Fruit fly (Drosophila melanogaster) whole organism, embryonic: ENCODE results near the gene CG15764.

ENCODE experiments used
- Antp ChIP-seq: fragments of 200-800 bp; sonication (Bioruptor generic); optimal IDR thresholded peaks from 3 replicates; lab custom pipeline; 2016; ENCODE audit warnings: missing biosample characterization, missing genetic modification characterization
- Asciz ChIP-seq: fragments of 200-800 bp; sonication (Bioruptor generic); optimal IDR thresholded peaks from 2 replicates; lab custom pipeline; 2017; ENCODE audit warnings: missing biosample characterization, mild to moderate bottlenecking, missing genetic modification characterization, missing genetic modification reagents
- BtbVII ChIP-seq: fragments of 200-800 bp; sonication (Bioruptor generic); optimal IDR thresholded peaks from 3 replicates; lab custom pipeline; 2017; ENCODE audit warnings: missing biosample characterization, mild to moderate bottlenecking, missing genetic modification characterization
- CG10209 ChIP-seq: fragments of 200-800 bp; sonication (Bioruptor generic); optimal IDR thresholded peaks from 3 replicates; lab custom pipeline; 2017; ENCODE audit warnings: missing biosample characterization, mild to moderate bottlenecking, missing genetic modification characterization, missing genetic modification reagents
- CG10274 ChIP-seq: fragments of 200-800 bp; sonication (Bioruptor generic); optimal IDR thresholded peaks from 3 replicates; lab custom pipeline; 2017; ENCODE audit warnings: missing biosample characterization, mild to moderate bottlenecking, missing genetic modification characterization
- CG13296 ChIP-seq: fragments of 200-800 bp; sonication (Bioruptor generic); optimal IDR thresholded peaks from 3 replicates; lab custom pipeline; 2018; ENCODE audit warnings: missing biosample characterization, mild to moderate bottlenecking, missing genetic modification characterization
- CG13775 ChIP-seq: fragments of 200-800 bp; sonication (Bioruptor generic); optimal IDR thresholded peaks from 3 replicates; lab custom pipeline; 2017; ENCODE audit warnings: missing biosample characterization, mild to moderate bottlenecking, missing genetic modification characterization
- CG14441 ChIP-seq: fragments of 200-800 bp; sonication (Bioruptor generic); IDR thresholded peaks from 2 replicates; pipeline ENCODE4 v1.3.6; 2022; ENCODE audit warnings: missing biosample characterization, missing genetic modification characterization
- CG14710 ChIP-seq: fragments of 200-800 bp; sonication (Bioruptor generic); optimal IDR thresholded peaks from 3 replicates; lab custom pipeline; 2019; ENCODE audit warnings: missing biosample characterization, mild to moderate bottlenecking, missing genetic modification characterization, moderate library complexity
- CG14860 ChIP-seq: fragments of 200-800 bp; sonication (Bioruptor generic); IDR thresholded peaks from 3 replicates; pipeline ENCODE4 v1.3.6; 2022; ENCODE audit warnings: missing biosample characterization, missing genetic modification characterization; ENCODE audit not compliant: partially characterized antibody
- CG15514 ChIP-seq: fragments of 200-800 bp; sonication (Bioruptor generic); optimal IDR thresholded peaks from 3 replicates; lab custom pipeline; 2017; ENCODE audit warnings: missing biosample characterization, missing genetic modification characterization, mild to moderate bottlenecking, moderate library complexity, missing genetic modification reagents
- CG16779 ChIP-seq: fragments of 200-800 bp; sonication (Bioruptor generic); IDR thresholded peaks from 2 replicates; pipeline ENCODE4 v1.3.6; 2022; ENCODE audit warnings: missing biosample characterization, missing genetic modification characterization
- CG18599 ChIP-seq: fragments of 200-800 bp; sonication (Bioruptor generic); optimal IDR thresholded peaks from 3 replicates; lab custom pipeline; 2017; ENCODE audit warnings: missing biosample characterization, missing genetic modification characterization, mild to moderate bottlenecking, moderate library complexity, missing genetic modification reagents
- CG18764 ChIP-seq: fragments of 200-800 bp; sonication (Bioruptor generic); optimal IDR thresholded peaks from 3 replicates; lab custom pipeline; 2016; ENCODE audit warnings: missing biosample characterization, missing genetic modification characterization
- CG30403 ChIP-seq: fragments of 200-800 bp; sonication (Bioruptor generic); optimal IDR thresholded peaks from 3 replicates; lab custom pipeline; 2016; ENCODE audit warnings: missing biosample characterization, missing genetic modification characterization
- CG4404 ChIP-seq: fragments of 200-800 bp; sonication (Bioruptor generic); IDR thresholded peaks from 2 replicates; pipeline ENCODE4 v1.3.6; 2022; ENCODE audit warnings: missing biosample characterization, missing genetic modification characterization
- CG7745 ChIP-seq: fragments of 200-800 bp; sonication (Bioruptor generic); optimal IDR thresholded peaks from 2 replicates; lab custom pipeline; 2018; ENCODE audit warnings: missing biosample characterization, mild to moderate bottlenecking, missing genetic modification characterization, moderate library complexity
- CG7786 ChIP-seq: fragments of 200-800 bp; sonication (Bioruptor generic); optimal IDR thresholded peaks from 2 replicates; lab custom pipeline; 2016; ENCODE audit warnings: missing biosample characterization, missing genetic modification characterization
- CG8281 ChIP-seq: fragments of 200-800 bp; sonication (Bioruptor generic); optimal IDR thresholded peaks from 2 replicates; lab custom pipeline; 2018; ENCODE audit warnings: missing biosample characterization, mild to moderate bottlenecking, missing genetic modification characterization, moderate library complexity
- CG8290 ChIP-seq, 3 experiments: fragments of 200-800 bp; sonication (Bioruptor generic); optimal IDR thresholded peaks; 2 replicates each; lab custom pipeline; 2016 to 2019; ENCODE audit warnings: missing biosample characterization in 3 of 3, missing genetic modification characterization in 3 of 3, mild to moderate bottlenecking in 2 of 3, moderate library complexity in 1 of 3
- CG8924 ChIP-seq: fragments of 200-800 bp; optimal IDR thresholded peaks from 3 replicates; lab custom pipeline; 2019; ENCODE audit warnings: missing biosample characterization, mild to moderate bottlenecking, missing genetic modification characterization, moderate library complexity
- CG9609 ChIP-seq: fragments of 200-800 bp; sonication (Bioruptor generic); optimal IDR thresholded peaks from 3 replicates; lab custom pipeline; 2016; ENCODE audit warnings: missing biosample characterization, missing genetic modification characterization
- CG9876 ChIP-seq: fragments of 200-800 bp; sonication (Bioruptor generic); optimal IDR thresholded peaks from 2 replicates; lab custom pipeline; 2016; ENCODE audit warnings: missing biosample characterization, missing genetic modification characterization
- CkIIα-i1 ChIP-seq: fragments of 200-800 bp; sonication (Bioruptor generic); IDR thresholded peaks from 2 replicates; pipeline ENCODE4 v1.3.6; 2022; ENCODE audit warnings: missing biosample characterization, missing genetic modification characterization
- Deaf1 ChIP-seq: fragments of 200-800 bp; optimal IDR thresholded peaks from 3 replicates; lab custom pipeline; 2019; ENCODE audit warnings: missing biosample characterization, mild to moderate bottlenecking, missing genetic modification characterization, moderate library complexity
- Dfd ChIP-seq, 2 experiments: fragments of >200 bp; optimal IDR thresholded peaks; 2 replicates each; lab custom pipeline; 2017; ENCODE audit warnings: missing biosample characterization in 2 of 2, missing genetic modification characterization in 2 of 2
- Dip3 ChIP-seq: fragments of 200-800 bp; sonication (Bioruptor generic); optimal IDR thresholded peaks from 3 replicates; lab custom pipeline; 2016; ENCODE audit warnings: missing biosample characterization, missing genetic modification characterization
- Dll ChIP-seq: fragments of 200-800 bp; sonication (Bioruptor generic); IDR thresholded peaks from 4 replicates; pipeline ENCODE4 v1.3.6; 2022; ENCODE audit warnings: missing biosample characterization, missing genetic modification characterization; ENCODE audit not compliant: partially characterized antibody
- H15 ChIP-seq: fragments of 200-800 bp; sonication (Bioruptor generic); IDR thresholded peaks from 3 replicates; pipeline ENCODE4 v1.3.6; 2022; ENCODE audit warnings: missing biosample characterization, missing genetic modification characterization
- HHEX ChIP-seq: fragments of 200-800 bp; sonication (Bioruptor generic); optimal IDR thresholded peaks from 3 replicates; lab custom pipeline; 2017; ENCODE audit warnings: missing biosample characterization, mild to moderate bottlenecking, missing genetic modification characterization, missing genetic modification reagents
- HLH3B ChIP-seq: fragments of 200-800 bp; sonication (Bioruptor generic); IDR thresholded peaks from 2 replicates; pipeline ENCODE4 v1.3.6; 2022; ENCODE audit warnings: missing biosample characterization, missing genetic modification characterization
- Hey ChIP-seq: fragments of 200-800 bp; sonication (Bioruptor generic); optimal IDR thresholded peaks from 3 replicates; lab custom pipeline; 2018; ENCODE audit warnings: missing biosample characterization, mild to moderate bottlenecking, missing genetic modification characterization
- Hr78 ChIP-seq, 2 experiments: fragments of 200-800 bp in 1 of 2; fragments of >200 bp in 1 of 2; sonication (Bioruptor generic) in 1 of 2; optimal IDR thresholded peaks; 2 replicates each; lab custom pipeline; 2017 to 2019; ENCODE audit warnings: missing biosample characterization in 2 of 2, missing genetic modification characterization in 2 of 2, mild to moderate bottlenecking in 1 of 2, moderate library complexity in 1 of 2
- MBD-R2 ChIP-seq: fragments of 200-800 bp; sonication (Bioruptor generic); IDR thresholded peaks from 2 replicates; pipeline ENCODE4 v1.3.6; 2022; ENCODE audit warnings: missing biosample characterization, missing genetic modification characterization
- Neu2 ChIP-seq: fragments of 200-800 bp; sonication (Bioruptor generic); optimal IDR thresholded peaks from 3 replicates; lab custom pipeline; 2016; ENCODE audit warnings: missing biosample characterization, missing genetic modification characterization, borderline replicate concordance
- Scr ChIP-seq: fragments of 200-800 bp; sonication (Bioruptor generic); IDR thresholded peaks from 2 replicates; pipeline ENCODE4 v1.3.6; 2022; ENCODE audit warnings: missing biosample characterization, missing genetic modification characterization; ENCODE audit not compliant: partially characterized antibody
- Xbp1 ChIP-seq: fragments of 200-800 bp; sonication (Bioruptor generic); optimal IDR thresholded peaks from 3 replicates; lab custom pipeline; 2016; ENCODE audit warnings: missing biosample characterization, mild to moderate bottlenecking, missing genetic modification characterization
- ara ChIP-seq: fragments of 200-800 bp; sonication (Bioruptor generic); IDR thresholded peaks from 2 replicates; pipeline ENCODE4 v1.3.6; 2022; ENCODE audit warnings: missing biosample characterization, missing genetic modification characterization
- ato ChIP-seq: fragments of 200-800 bp; sonication (Bioruptor generic); IDR thresholded peaks from 2 replicates; pipeline ENCODE4 v1.3.6; 2022; ENCODE audit warnings: missing biosample characterization, missing genetic modification characterization; ENCODE audit not compliant: partially characterized antibody
- btn ChIP-seq: fragments of 200-800 bp; sonication (Bioruptor generic); optimal IDR thresholded peaks from 2 replicates; lab custom pipeline; 2016; ENCODE audit warnings: missing biosample characterization, missing genetic modification characterization
- cas ChIP-seq: fragments of 200-800 bp; sonication (Bioruptor generic); IDR thresholded peaks from 2 replicates; pipeline ENCODE4 v1.3.6; 2022; ENCODE audit warnings: missing biosample characterization, missing genetic modification characterization
- disco-r ChIP-seq: fragments of 200-800 bp; sonication (Bioruptor generic); optimal IDR thresholded peaks from 2 replicates; lab custom pipeline; 2016; ENCODE audit warnings: missing biosample characterization, missing genetic modification characterization
- esg ChIP-seq: fragments of 200-800 bp; sonication (Bioruptor generic); conservative IDR thresholded peaks from 2 replicates; pipeline ENCODE4 v1.3.6; 2022; ENCODE audit warnings: missing biosample characterization, missing genetic modification characterization
- lab ChIP-seq: fragments of 200-800 bp; sonication (Bioruptor generic); optimal IDR thresholded peaks from 3 replicates; lab custom pipeline; 2017; ENCODE audit warnings: missing biosample characterization, missing genetic modification characterization, mild to moderate bottlenecking, moderate library complexity, missing genetic modification reagents
- repo ChIP-seq: fragments of 200-800 bp; sonication (Bioruptor generic); optimal IDR thresholded peaks from 2 replicates; lab custom pipeline; 2016; ENCODE audit warnings: missing biosample characterization, missing genetic modification characterization
- rib ChIP-seq: fragments of 200-800 bp; sonication (Bioruptor generic); IDR thresholded peaks from 2 replicates; pipeline ENCODE4 v1.3.6; 2022; ENCODE audit warnings: missing biosample characterization, missing genetic modification characterization
- ttk ChIP-seq: fragments of 200-800 bp; sonication (Bioruptor generic); IDR thresholded peaks from 2 replicates; pipeline ENCODE4 v2.1.2; 2022; ENCODE audit warnings: missing biosample characterization, missing genetic modification characterization
- tx ChIP-seq: fragments of 200-800 bp; sonication (Bioruptor generic); optimal IDR thresholded peaks from 2 replicates; lab custom pipeline; 2016; ENCODE audit warnings: missing biosample characterization, missing genetic modification characterization
- usp ChIP-seq: fragments of >200 bp; optimal IDR thresholded peaks from 2 replicates; lab custom pipeline; 2017; ENCODE audit warnings: missing biosample characterization, missing genetic modification characterization
- vvl ChIP-seq: fragments of 200-800 bp; sonication (Bioruptor generic); IDR thresholded peaks from 2 replicates; pipeline ENCODE4 v1.3.6; 2022; ENCODE audit warnings: missing biosample characterization, missing genetic modification characterization
- wor ChIP-seq: fragments of 200-800 bp; sonication (Bioruptor generic); IDR thresholded peaks from 2 replicates; pipeline ENCODE4 v1.3.6; 2022; ENCODE audit warnings: missing biosample characterization, missing genetic modification characterization

The CG15764 gene

DNA sequence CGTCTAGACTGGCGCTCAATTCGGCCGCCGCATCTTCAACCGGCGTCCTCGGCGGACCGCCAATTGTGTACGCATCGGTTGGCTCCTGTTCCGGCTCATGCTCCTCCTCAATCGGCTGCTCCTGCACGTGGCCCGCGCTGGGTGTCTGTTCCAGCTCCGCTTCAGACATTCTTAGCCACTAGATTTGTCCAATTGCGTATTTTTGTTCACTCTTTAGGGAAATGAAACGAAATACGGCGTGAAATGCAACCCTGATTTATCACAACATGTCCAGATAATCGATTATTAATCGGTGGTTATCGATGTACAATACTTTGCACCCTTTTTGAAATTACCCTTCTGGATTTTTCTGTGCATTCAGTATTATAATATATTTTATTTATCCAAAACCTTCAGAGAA is 7.7 kb downstream of the CG15764 start, which contains the start of gene mof (continued):
- TF ChIP-seq CG4404 (GFP tag; lab: Robert Waterston, UW) (no peak), CG18599 (GFP tag; lab: Kevin White, UChicago) (no peak), CG10274 (no peak), Hey (tag; lab: Kevin White, UChicago) (no peak), CG14710 (tag; lab: Kevin White, UChicago) (peak; percentile 3), Asciz (GFP tag; lab: Kevin White, UChicago) (no peak), ttk (GFP tag; lab: Robert Waterston, UW) (no peak), H15 (no peak), Dll (GFP tag; lab: Robert Waterston, UW) (peak; percentile 74), lab (no peak), cas (GFP tag; lab: Robert Waterston, UW) (no peak), Dip3 (no peak), BtbVII (GFP tag; lab: Kevin White, UChicago) (no peak), usp (no peak), CG14441 (GFP tag; lab: Robert Waterston, UW) (no peak), vvl (GFP tag; lab: Robert Waterston, UW) (no peak), CG8924 (no peak), HLH3B (GFP tag; lab: Robert Waterston, UW) (no peak), Antp (GFP tag; lab: Kevin White, UChicago) (no peak), CG9609 (GFP tag; lab: Kevin White, UChicago) (no peak), Hr78 (GFP tag; optimal IDR thresholded peaks at IDR 0.05; lab: Kevin White, UChicago) (no peak), wor (no peak), Dfd (GFP tag; optimal IDR thresholded peaks at IDR 0.05; lab: Kevin White, UChicago) (no peak), Neu2 (GFP tag; lab: Kevin White, UChicago) (no peak), CG7786 (GFP tag; lab: Kevin White, UChicago) (no peak), rib (GFP tag; lab: Robert Waterston, UW) (no peak), ara (GFP tag; lab: Robert Waterston, UW) (no peak), CkIIα-i1 (no peak), HHEX (GFP tag; lab: Kevin White, UChicago) (no peak), Xbp1 (GFP tag; lab: Kevin White, UChicago) (no peak), CG8281 (tag; lab: Kevin White, UChicago) (no peak), disco-r (GFP tag; lab: Kevin White, UChicago) (no peak), CG15514 (GFP tag; lab: Kevin White, UChicago) (peak; percentile 46), CG30403 (GFP tag; lab: Kevin White, UChicago) (no peak), CG18764 (no peak), ato (GFP tag; lab: Robert Waterston, UW) (peak; percentile 71), Scr (GFP tag; lab: Robert Waterston, UW) (peak; percentile 75), CG14860 (GFP tag; lab: Robert Waterston, UW) (peak; percentile 80), repo (no peak), MBD-R2 (GFP tag; lab: Robert Waterston, UW) (peak; percentile 79), btn (GFP tag; lab: Kevin White, UChicago) (no peak), CG13296 (GFP tag; lab: Kevin White, UChicago) (no peak), CG9876 (GFP tag; lab: Kevin White, UChicago) (no peak), tx (GFP tag; lab: Kevin White, UChicago) (no peak), CG13775 (GFP tag; lab: Kevin White, UChicago) (no peak), CG8290 (GFP tag; optimal IDR thresholded peaks at IDR 0.05; lab: Kevin White, UChicago) (no peak), CG8290 (tag; optimal IDR thresholded peaks at IDR 0.05; lab: Kevin White, UChicago) (no peak), esg (GFP tag; lab: Robert Waterston, UW) (no peak), CG16779 (GFP tag; lab: Robert Waterston, UW) (no peak), CG7745 (no peak), Deaf1 (no peak), CG10209 (GFP tag; lab: Kevin White, UChicago) (no peak)
